Worm (Caenorhabditis elegans): ENCODE data around the gene F56B3.11.

Gene F56B3.11

ce11 chrIV:796521-797073, at the start of gene F56B3.11, which contains the start of gene ech-5 (continued):
- TF ChIP-seq pag-3 (tag; optimal IDR thresholded peaks at IDR 0.05; ENCODE audit: borderline replicate concordance): peak; percentile 22
- peak; percentile 85 for TF ChIP-seq ahr-1 (tag; optimal IDR thresholded peaks at IDR 0.05)
- peak; percentile 86 for TF ChIP-seq ets-4 (tag; optimal IDR thresholded peaks at IDR 0.05)
- TF ChIP-seq Y22D7AL.16 (tag; optimal IDR thresholded peaks at IDR 0.05): no peak
- TF ChIP-seq rnt-1 (tag; optimal IDR thresholded peaks at IDR 0.05): peak; percentile 83
- TF ChIP-seq ceh-19 (GFP tag; optimal IDR thresholded peaks at IDR 0.05): peak; percentile 78
- TF ChIP-seq unc-42 (tag; optimal IDR thresholded peaks at IDR 0.05): peak; percentile 87
- peak; percentile 88 for TF ChIP-seq ceh-2 (tag; optimal IDR thresholded peaks at IDR 0.05)
- TF ChIP-seq npax-4 (tag; optimal IDR thresholded peaks at IDR 0.05): peak; percentile 36
- no peak for TF ChIP-seq eyg-1 (tag; optimal IDR thresholded peaks at IDR 0.05)
- no peak for TF ChIP-seq odd-2 (tag; optimal IDR thresholded peaks at IDR 0.05)
- no peak for TF ChIP-seq nhr-11 (tag; optimal IDR thresholded peaks at IDR 0.05)
- TF ChIP-seq dmd-4 (tag; optimal IDR thresholded peaks at IDR 0.05; ENCODE audit: borderline replicate concordance): no peak
- TF ChIP-seq ceh-18 (tag; optimal IDR thresholded peaks at IDR 0.05): peak; percentile 13
- no peak for TF ChIP-seq nhr-232 (tag; optimal IDR thresholded peaks at IDR 0.05)
- peak; percentile 78 for TF ChIP-seq tbx-7 (tag; optimal IDR thresholded peaks at IDR 0.05)
- TF ChIP-seq C08G9.2 (tag; optimal IDR thresholded peaks at IDR 0.05): peak; percentile 85

DNA sequence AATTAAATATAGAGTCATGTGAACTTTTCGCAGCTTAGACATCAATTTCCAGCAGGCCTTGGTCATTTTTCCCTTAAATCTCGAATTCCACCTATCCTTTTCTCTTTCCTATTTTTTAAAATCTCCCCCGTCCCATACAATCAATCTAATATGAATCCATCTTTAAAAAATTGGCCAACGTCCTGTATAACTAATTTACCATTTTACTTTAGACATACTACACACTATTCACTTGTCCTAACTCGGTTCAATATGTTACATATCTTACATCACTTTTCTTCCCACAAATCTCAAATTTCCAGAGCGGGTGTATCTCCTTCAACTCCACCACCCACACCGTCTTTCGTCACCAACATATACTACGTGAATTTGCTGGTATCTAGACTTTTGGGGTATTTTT, 48.8 kb upstream of the F56B3.11 start, which contains the start of gene lgc-33:
Gene lgc-33, plus strand, starts transcription at position 301 of the 400 bp plus-strand sequence.
- TF ChIP-seq ceh-14 (tag; optimal IDR thresholded peaks at IDR 0.05): no peak
- TF ChIP-seq hlh-13 (GFP tag; optimal IDR thresholded peaks at IDR 0.05): no peak
- no peak for TF ChIP-seq nhr-232 (tag; optimal IDR thresholded peaks at IDR 0.05)
- TF ChIP-seq tbx-7 (tag; optimal IDR thresholded peaks at IDR 0.05): no peak
- TF ChIP-seq unc-55 (GFP tag; optimal IDR thresholded peaks at IDR 0.05): no peak
- no peak for TF ChIP-seq nhr-11 (tag; optimal IDR thresholded peaks at IDR 0.05)
- no peak for TF ChIP-seq fax-1 (tag; optimal IDR thresholded peaks at IDR 0.05)
- TF ChIP-seq unc-3 (GFP tag; conservative IDR thresholded peaks at IDR 0.05): no peak
- TF ChIP-seq unc-3 (tag; optimal IDR thresholded peaks at IDR 0.05): no peak

- TF ChIP-seq hlh-13 (GFP tag; optimal IDR thresholded peaks at IDR 0.05) (no peak), dmd-4 (tag; optimal IDR thresholded peaks at IDR 0.05; ENCODE audit: borderline replicate concordance) (no peak), hlh-6 (tag; optimal IDR thresholded peaks at IDR 0.05) (peak; percentile 33), ceh-31 (tag; optimal IDR thresholded peaks at IDR 0.05) (peak; percentile 36), ceh-19 (GFP tag; optimal IDR thresholded peaks at IDR 0.05) (no peak), sox-4 (tag; optimal IDR thresholded peaks at IDR 0.05) (peak; percentile 58), dve-1 (tag; optimal IDR thresholded peaks at IDR 0.05) (peak; percentile 12), lin-11 (tag; optimal IDR thresholded peaks at IDR 0.05) (peak; percentile 37), tbx-2 (tag; optimal IDR thresholded peaks at IDR 0.05) (peak; percentile 34), F13H6.1 (tag; optimal IDR thresholded peaks at IDR 0.05) (peak; percentile 39), pag-3 (tag; optimal IDR thresholded peaks at IDR 0.05; ENCODE audit: borderline replicate concordance) (no peak), ztf-16 (tag; optimal IDR thresholded peaks at IDR 0.05) (peak; percentile 8), zip-5 (tag; optimal IDR thresholded peaks at IDR 0.05) (no peak), rnt-1 (tag; optimal IDR thresholded peaks at IDR 0.05) (peak; percentile 31), nfya-1 (tag; optimal IDR thresholded peaks at IDR 0.05) (peak; percentile 20), Y22D7AL.16 (tag; optimal IDR thresholded peaks at IDR 0.05) (peak; percentile 57), nhr-232 (tag; optimal IDR thresholded peaks at IDR 0.05) (peak; percentile 39), hlh-8 (tag; optimal IDR thresholded peaks at IDR 0.05) (peak; percentile 26), gmeb-2 (tag; optimal IDR thresholded peaks at IDR 0.05) (peak; percentile 58), madf-2 (tag; optimal IDR thresholded peaks at IDR 0.05) (peak; percentile 23), pat-9 (tag; optimal IDR thresholded peaks at IDR 0.05) (peak; percentile 16), C08G9.2 (tag; optimal IDR thresholded peaks at IDR 0.05) (peak; percentile 14), elt-2 (tag; optimal IDR thresholded peaks at IDR 0.05) (peak; percentile 64), C38D4.7 (GFP tag; optimal IDR thresholded peaks at IDR 0.05) (peak; percentile 30), K09A11.1 (tag; optimal IDR thresholded peaks at IDR 0.05; ENCODE audit: insufficient read depth) (peak; percentile 6), unc-3 (GFP tag; conservative IDR thresholded peaks at IDR 0.05) (peak; percentile 69), unc-3 (tag; optimal IDR thresholded peaks at IDR 0.05) (no peak), ceh-34 (tag; optimal IDR thresholded peaks at IDR 0.05) (peak; percentile 14), ceh-6 (GFP tag; optimal IDR thresholded peaks at IDR 0.05) (peak; percentile 61), ceh-48 (tag; optimal IDR thresholded peaks at IDR 0.05) (peak; percentile 22), sdc-2 (tag; optimal IDR thresholded peaks at IDR 0.05) (no peak), ref-2 (tag; optimal IDR thresholded peaks at IDR 0.05) (peak; percentile 13), che-1 (tag; optimal IDR thresholded peaks at IDR 0.05) (peak; percentile 53), lim-6 (tag; optimal IDR thresholded peaks at IDR 0.05) (no peak), fax-1 (tag; optimal IDR thresholded peaks at IDR 0.05) (no peak)
These were observed 46.3 kb upstream of the F56B3.11 start for ce11 chrIV:842630-843029.
